Worm (Caenorhabditis elegans) whole organism, L4 larva: ENCODE results near the gene syx-3.

ENCODE experiments used
- dmd-6 ChIP-seq: fragments of 200-800 bp; sonication (Bioruptor generic); IDR thresholded peaks from 2 replicates; pipeline ENCODE4 v1.3.6; 2022; ENCODE audit warnings: missing genetic modification reagents, missing genetic modification characterization, missing compliant biosample characterization
- dmd-9 ChIP-seq: fragments of 200-800 bp; sonication (Bioruptor generic); IDR thresholded peaks from 2 replicates; pipeline ENCODE4 v1.3.6; 2022; ENCODE audit warnings: missing genetic modification reagents, missing genetic modification characterization, missing compliant biosample characterization
- lsy-2 ChIP-seq, 2 experiments: fragments of 150-350 bp in 1 of 2; sonication (generic microtip) in 1 of 2; optimal IDR thresholded peaks; 2 replicates each; lab custom pipeline; 2014 to 2017; ENCODE audit warnings: missing biosample characterization in 2 of 2, missing genetic modification characterization in 2 of 2
- nhr-11 ChIP-seq: fragments of 150-350 bp; optimal IDR thresholded peaks from 2 replicates; lab custom pipeline; 2014; ENCODE audit warnings: missing biosample characterization, missing genetic modification characterization
- nhr-25 ChIP-seq: sonication (generic microtip); optimal IDR thresholded peaks from 2 replicates; lab custom pipeline; 2017; ENCODE audit warnings: missing genetic modification characterization, mild to moderate bottlenecking, missing compliant biosample characterization, antibody characterized with exemption, moderate library complexity, borderline replicate concordance; ENCODE audit not compliant: insufficient read depth
- pqm-1 ChIP-seq: sonication (generic microtip); optimal IDR thresholded peaks from 2 replicates; lab custom pipeline; 2017; ENCODE audit warnings: missing biosample characterization, missing genetic modification characterization
- set-16 ChIP-seq: fragments of 200-800 bp; sonication (Bioruptor generic); IDR thresholded peaks from 2 replicates; pipeline ENCODE4 v1.3.6; 2022; ENCODE audit warnings: missing genetic modification reagents, missing genetic modification characterization, missing compliant biosample characterization
- tag-97 ChIP-seq: fragments of 200-800 bp; sonication (Bioruptor generic); IDR thresholded peaks from 2 replicates; pipeline ENCODE4 v1.3.6; 2022; ENCODE audit warnings: missing genetic modification characterization, missing compliant biosample characterization
- ztf-11 ChIP-seq: fragments of 150-350 bp; optimal IDR thresholded peaks from 2 replicates; lab custom pipeline; 2014; ENCODE audit warnings: missing biosample characterization, missing genetic modification characterization

DNA sequence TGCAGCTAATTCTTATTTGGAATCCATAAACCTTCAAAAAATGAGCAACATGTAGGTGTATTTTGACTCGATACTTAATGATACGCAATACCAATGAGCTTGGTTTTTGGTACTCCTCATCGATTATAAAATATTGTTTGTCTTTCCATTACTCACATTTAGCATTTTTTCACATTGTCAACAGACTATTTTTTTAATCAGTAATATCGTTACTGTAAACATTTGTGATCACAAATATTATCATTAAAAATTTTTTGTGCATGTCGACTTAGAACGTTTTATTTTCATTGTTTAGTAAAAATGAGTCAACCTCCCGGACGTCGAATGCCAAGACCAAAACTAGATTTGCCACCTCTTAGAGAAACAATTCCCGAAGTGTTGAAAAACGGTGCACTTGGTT, 28.4 kb downstream of the syx-3 start, which contains the start of gene sek-5:
- TF ChIP-seq nhr-25 (tag; lab: Kevin White, UChicago) (no peak), set-16 (no peak), nhr-11 (tag; lab: Kevin White, UChicago) (no peak), dmd-6 (GFP tag; lab: Robert Waterston, UW) (no peak), tag-97 (no peak), ztf-11 (no peak), pqm-1 (tag; lab: Kevin White, UChicago) (no peak), lsy-2 (tag; optimal IDR thresholded peaks at IDR 0.05; lab: Kevin White, UChicago) (no peak), dmd-9 (GFP tag; lab: Robert Waterston, UW) (no peak)
